Fruit fly (Drosophila melanogaster): ENCODE results near the gene CG3744.

dm6 chr3R:24845148-24845547, 31.3 kb downstream of the CG3744 start:
- no peak for TF ChIP-seq Hr4 (GFP tag; optimal IDR thresholded peaks at IDR 0.05)
- no peak for TF ChIP-seq CG8119 (GFP tag; IDR thresholded peaks at IDR 0.05)
- no peak for TF ChIP-seq Eip93F (GFP tag; optimal IDR thresholded peaks at IDR 0.05)
- TF ChIP-seq eg (GFP tag; IDR thresholded peaks at IDR 0.05) = no peak
- TF ChIP-seq Sox102F (GFP tag; optimal IDR thresholded peaks at IDR 0.05) = no peak
- no peak for TF ChIP-seq CG15336 (GFP tag; IDR thresholded peaks at IDR 0.05)
- TF ChIP-seq CG6854 (GFP tag; optimal IDR thresholded peaks at IDR 0.05) = no peak
- TF ChIP-seq dac (GFP tag; optimal IDR thresholded peaks at IDR 0.05) = no peak
- no peak for TF ChIP-seq Lpt (GFP tag; optimal IDR thresholded peaks at IDR 0.05)
- no peak for TF ChIP-seq Hr38 (GFP tag; optimal IDR thresholded peaks at IDR 0.05)

Measured in whole organism, prepupa.